Worm (Caenorhabditis elegans): ENCODE results near the gene wrt-9.

- TF ChIP-seq pqm-1 (tag; optimal IDR thresholded peaks at IDR 0.05) (no peak), nhr-237 (tag; optimal IDR thresholded peaks at IDR 0.05) (no peak), nhr-76 (tag; optimal IDR thresholded peaks at IDR 0.05) (no peak), aly-2 (tag; optimal IDR thresholded peaks at IDR 0.05) (no peak), elt-3 (tag; optimal IDR thresholded peaks at IDR 0.05) (no peak), unc-62 (GFP tag; optimal IDR thresholded peaks at IDR 0.05) (no peak), ama-1 (optimal IDR thresholded peaks at IDR 0.05) (no peak), unc-39 (tag; optimal IDR thresholded peaks at IDR 0.05) (no peak), ceh-28 (tag; optimal IDR thresholded peaks at IDR 0.05) (no peak), fkh-2 (tag; optimal IDR thresholded peaks at IDR 0.05) (no peak)
These were observed 54.6 kb downstream of the wrt-9 start, which contains the start of gene ZK380.2 for ce11 chrX:1630881-1631516.

All from whole organism, L3 larva.